Worm (Caenorhabditis elegans): Measurements from ENCODE around the gene gur-4.

gur-4 gene

DNA sequence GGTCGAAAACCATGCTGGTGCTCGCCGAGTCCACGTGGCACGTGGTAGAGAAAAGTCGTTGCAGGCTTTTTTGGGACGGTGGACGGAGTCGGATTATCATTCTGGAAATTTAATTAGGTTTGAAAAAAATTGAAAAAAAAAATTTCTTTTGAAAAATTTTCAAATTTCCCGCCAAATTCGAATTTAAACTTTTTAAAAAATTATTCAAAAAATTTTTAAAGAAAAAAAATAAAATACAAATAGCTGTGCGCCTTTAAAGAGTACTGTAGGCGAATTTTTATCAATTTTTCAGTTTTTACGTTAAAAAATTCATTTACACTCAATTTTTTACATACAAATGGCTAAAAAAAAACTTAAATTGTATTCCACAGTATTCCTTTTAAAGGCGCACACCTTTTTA lies 22.3 kb downstream of the gur-4 start, which contains the start of gene K09E4.3:
Gene K09E4.3 (minus strand): TSS at position 101 of the 400 bp plus-strand sequence.
- TF ChIP-seq set-16 (GFP tag; IDR thresholded peaks at IDR 0.05): 0 out of 2 replicates have a peak, but pooled peaks have one; percentile 0
- peak in 1 of 2 experiments; percentile 27 for TF ChIP-seq unc-62 (GFP tag; optimal IDR thresholded peaks at IDR 0.05 in 1 of 2)
- TF ChIP-seq unc-62 (tag; optimal IDR thresholded peaks at IDR 0.05): no peak
- TF ChIP-seq nhr-48 (tag; optimal IDR thresholded peaks at IDR 0.05): no peak

DNA sequence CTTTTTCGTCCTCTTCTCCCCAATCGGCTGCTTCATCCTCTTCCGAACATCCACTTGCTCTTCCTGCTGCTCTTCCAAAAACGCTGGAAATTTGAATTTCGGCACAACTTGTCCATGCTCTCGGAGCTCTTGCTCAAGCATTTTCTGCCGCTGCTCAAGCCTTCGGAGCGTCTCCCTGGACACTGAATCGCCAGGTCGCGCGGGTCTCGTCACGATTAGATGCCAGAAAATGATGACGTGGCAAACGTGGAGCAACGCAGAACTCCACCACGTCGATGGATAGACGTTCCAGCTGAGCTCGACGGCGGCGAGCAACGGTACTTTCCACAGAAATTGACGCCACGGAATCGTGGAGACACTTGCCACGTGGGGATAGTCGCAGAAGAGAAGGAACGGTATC lies 24.6 kb downstream of the gur-4 start:
- TF ChIP-seq aha-1 (tag): peak; percentile 27
- no peak for TF ChIP-seq nhr-237 (tag; optimal IDR thresholded peaks at IDR 0.05)
- no peak for TF ChIP-seq nhr-11 (tag; optimal IDR thresholded peaks at IDR 0.05)
- TF ChIP-seq set-16 (GFP tag; IDR thresholded peaks at IDR 0.05): peak; percentile 65; the same call in 1 of the 2 replicates

DNA sequence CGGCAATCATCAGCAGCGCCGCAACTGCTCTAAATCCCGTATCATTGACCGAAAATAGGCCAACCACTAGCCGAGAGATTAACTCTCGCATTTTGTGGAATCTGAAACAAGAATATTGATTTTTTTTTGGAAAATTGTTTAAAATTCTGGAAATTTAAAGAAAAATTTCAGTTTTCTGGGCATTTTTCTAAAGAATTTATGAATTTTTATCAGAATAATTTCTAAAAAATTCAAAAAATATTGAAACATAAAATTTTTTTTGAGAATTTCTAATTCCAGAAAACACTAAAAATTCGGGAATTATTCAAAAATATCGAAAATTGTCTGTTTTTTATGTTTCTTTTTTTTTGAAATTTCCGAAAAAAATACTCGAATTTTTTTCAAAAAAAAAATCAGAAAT lies 28.2 kb downstream of the gur-4 start, which contains the start of gene algn-3:
Gene algn-3 (minus strand): TSS at position 101 of the 400 bp plus-strand sequence.
- TF ChIP-seq lsy-2 (tag; optimal IDR thresholded peaks at IDR 0.05) (no peak), D1046.2 (GFP tag; IDR thresholded peaks at IDR 0.05) (no peak), spr-3 (GFP tag; optimal IDR thresholded peaks at IDR 0.05) (no peak), ZK546.5 (tag; optimal IDR thresholded peaks at IDR 0.05) (no peak), nhr-77 (tag; optimal IDR thresholded peaks at IDR 0.05) (no peak), hif-1 (tag; optimal IDR thresholded peaks at IDR 0.05) (no peak), dmd-8 (GFP tag; IDR thresholded peaks at IDR 0.05) (no peak), Y5F2A.4 (GFP tag; optimal IDR thresholded peaks at IDR 0.05) (no peak), pha-4 (GFP tag; IDR thresholded peaks at IDR 0.05) (no peak), pha-4 (tag; optimal IDR thresholded peaks at IDR 0.05) (no peak), fkh-10 (GFP tag; optimal IDR thresholded peaks at IDR 0.05) (no peak), lin-15B (tag; optimal IDR thresholded peaks at IDR 0.05) (no peak), rbr-2 (tag; optimal IDR thresholded peaks at IDR 0.05) (no peak), hlh-30 (tag; optimal IDR thresholded peaks at IDR 0.05; ENCODE audit: insufficient read depth) (no peak), egl-43 (GFP tag; IDR thresholded peaks at IDR 0.05) (no peak), dve-1 (tag; optimal IDR thresholded peaks at IDR 0.05; ENCODE audit: insufficient read depth) (no peak), nhr-6 (tag; optimal IDR thresholded peaks at IDR 0.05) (no peak)

DNA sequence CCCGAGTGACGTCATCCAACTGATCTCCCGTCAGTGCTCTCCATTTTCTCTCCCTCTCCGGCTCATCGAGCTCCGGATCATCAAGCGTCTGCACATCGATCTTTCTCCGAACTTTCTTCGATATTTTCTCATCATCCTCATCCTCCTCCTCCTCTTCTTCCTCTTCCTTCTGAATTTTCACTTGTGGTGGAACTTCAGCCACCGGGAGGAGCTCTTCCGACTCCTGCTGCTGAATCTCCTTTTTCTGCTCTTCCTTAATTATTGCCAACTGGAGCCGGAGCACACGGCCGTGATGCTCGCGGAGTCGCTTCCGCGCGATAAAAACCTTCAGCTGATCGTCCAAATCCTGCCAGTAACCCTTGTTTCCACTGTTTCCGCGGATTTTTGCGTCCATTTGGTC lies 31.7 kb downstream of the gur-4 start:
- TF ChIP-seq unc-62 (GFP tag; optimal IDR thresholded peaks at IDR 0.05 in 1 of 2) (peak in 1 of 2 experiments; percentile 54), unc-62 (tag; optimal IDR thresholded peaks at IDR 0.05) (no peak), set-16 (GFP tag; IDR thresholded peaks at IDR 0.05) (peak; percentile 58), dpl-1 (GFP tag; optimal IDR thresholded peaks at IDR 0.05) (no peak), arid-1 (GFP tag; conservative IDR thresholded peaks at IDR 0.05) (0 out of 2 replicates have a peak, but pooled peaks have one; percentile 14), rbr-2 (tag; optimal IDR thresholded peaks at IDR 0.05) (no peak), T20F7.1 (GFP tag; optimal IDR thresholded peaks at IDR 0.05) (no peak)

DNA sequence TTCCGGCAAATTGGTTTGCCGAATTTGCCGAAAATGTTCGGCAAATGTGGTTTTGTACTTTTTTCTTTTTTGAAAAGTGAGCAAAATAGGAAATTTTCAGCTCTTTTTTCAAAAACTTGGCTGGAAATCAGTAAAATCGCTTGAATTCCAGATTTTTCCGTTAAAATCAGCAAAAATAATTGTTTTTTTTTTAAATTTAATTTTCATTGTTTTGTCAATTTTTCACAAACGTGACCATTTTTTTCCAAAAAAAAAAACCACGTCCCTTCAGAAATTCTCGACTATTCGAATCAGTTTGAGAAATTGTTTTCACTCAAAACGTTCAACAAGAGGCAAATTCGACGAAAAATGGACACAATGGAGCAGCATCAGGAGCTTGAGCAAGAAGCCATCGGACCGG lies 33.0 kb downstream of the gur-4 start, which contains the start of gene K09E4.1:
Gene K09E4.1 (plus strand): TSS at position 301 of the 400 bp plus-strand sequence.
- TF ChIP-seq D1046.2 (GFP tag; IDR thresholded peaks at IDR 0.05): no peak
- no peak for TF ChIP-seq unc-130 (GFP tag; optimal IDR thresholded peaks at IDR 0.05)
- TF ChIP-seq ctbp-1 (GFP tag; IDR thresholded peaks at IDR 0.05): no peak
- no peak for TF ChIP-seq set-16 (GFP tag; IDR thresholded peaks at IDR 0.05)
- no peak for TF ChIP-seq jun-1 (tag; optimal IDR thresholded peaks at IDR 0.05)
- no peak for TF ChIP-seq daf-19 (GFP tag; conservative IDR thresholded peaks at IDR 0.05)
- no peak for TF ChIP-seq Y75B8A.6 (GFP tag; IDR thresholded peaks at IDR 0.05)
- no peak for TF ChIP-seq arid-1 (GFP tag; conservative IDR thresholded peaks at IDR 0.05)
- TF ChIP-seq zag-1 (tag; optimal IDR thresholded peaks at IDR 0.05): no peak
- TF ChIP-seq zip-2 (tag; optimal IDR thresholded peaks at IDR 0.05): no peak
- TF ChIP-seq aly-2 (tag; optimal IDR thresholded peaks at IDR 0.05): no peak
- no peak for TF ChIP-seq nhr-102 (tag; optimal IDR thresholded peaks at IDR 0.05)
- no peak for TF ChIP-seq fos-1 (tag; optimal IDR thresholded peaks at IDR 0.05)
- TF ChIP-seq spr-1 (tag; optimal IDR thresholded peaks at IDR 0.05): no peak
- no peak for TF ChIP-seq pqm-1 (tag; optimal IDR thresholded peaks at IDR 0.05)
- no peak for TF ChIP-seq lin-13 (GFP tag; optimal IDR thresholded peaks at IDR 0.05)
- TF ChIP-seq ceh-20 (GFP tag; IDR thresholded peaks at IDR 0.05): no peak
- no peak for TF ChIP-seq rbr-2 (tag; optimal IDR thresholded peaks at IDR 0.05)
- no peak for TF ChIP-seq mxl-3 (GFP tag; optimal IDR thresholded peaks at IDR 0.05)
- no peak for TF ChIP-seq mep-1 (tag; optimal IDR thresholded peaks at IDR 0.05)
